Worm (Caenorhabditis elegans) whole organism, L3 larva: Measurements from ENCODE around the gene T19C4.1.

Experiments
- ceh-28 ChIP-seq: fragments of 150-350 bp; optimal IDR thresholded peaks from 2 replicates; lab custom pipeline; 2014; ENCODE audit warnings: missing biosample characterization, missing genetic modification reagents, missing genetic modification characterization
- lin-39 ChIP-seq: fragments of 150-350 bp; optimal IDR thresholded peaks from 2 replicates; lab custom pipeline; 2018; ENCODE audit warnings: missing biosample characterization, missing genetic modification reagents, missing genetic modification characterization
- nhr-12 ChIP-seq: fragments of 150-350 bp; optimal IDR thresholded peaks from 2 replicates; lab custom pipeline; 2014; ENCODE audit warnings: missing biosample characterization, missing genetic modification characterization
- unc-62 ChIP-seq: fragments of 150-350 bp; sonication (generic microtip); optimal IDR thresholded peaks from 4 replicates; lab custom pipeline; 2014; ENCODE audit warnings: missing biosample characterization, missing genetic modification reagents, missing genetic modification characterization
- ztf-4 ChIP-seq: fragments of 150-350 bp; optimal IDR thresholded peaks from 2 replicates; lab custom pipeline; 2014; ENCODE audit warnings: missing biosample characterization, missing genetic modification characterization

DNA sequence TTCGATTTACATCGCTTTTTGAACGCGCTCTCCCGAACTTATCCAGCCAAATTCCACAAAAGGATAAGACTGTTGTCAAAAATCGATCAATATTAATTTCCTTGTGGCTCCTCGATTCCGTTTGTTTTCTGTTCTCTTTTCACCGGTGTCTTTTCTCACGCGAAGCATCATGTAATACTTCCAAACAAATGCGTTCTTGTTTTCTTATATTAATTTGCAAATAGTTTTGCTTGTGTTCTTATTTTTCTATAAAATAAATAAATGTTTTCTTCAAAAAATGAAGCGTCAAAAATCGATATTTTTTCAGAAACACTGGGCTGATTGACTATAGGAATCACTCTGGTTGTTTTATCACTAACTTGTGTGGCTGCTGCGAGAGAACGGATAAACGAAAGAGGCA lies 35.9 kb upstream of the T19C4.1 start, which contains the start of gene math-33:
- TF ChIP-seq lin-39 (tag; lab: Kevin White, UChicago), result no peak
- TF ChIP-seq ztf-4 (tag; lab: Kevin White, UChicago), result no peak
- TF ChIP-seq unc-62, result no peak
- TF ChIP-seq ceh-28, result no peak
- TF ChIP-seq nhr-12 (tag; lab: Kevin White, UChicago), result no peak
